Fruit fly (Drosophila melanogaster): Measurements from ENCODE around the gene CG13124.
A peak's percentile ranks its signal among the peaks of the same experiment; 100 is the strongest.

CG13124 gene

DNA sequence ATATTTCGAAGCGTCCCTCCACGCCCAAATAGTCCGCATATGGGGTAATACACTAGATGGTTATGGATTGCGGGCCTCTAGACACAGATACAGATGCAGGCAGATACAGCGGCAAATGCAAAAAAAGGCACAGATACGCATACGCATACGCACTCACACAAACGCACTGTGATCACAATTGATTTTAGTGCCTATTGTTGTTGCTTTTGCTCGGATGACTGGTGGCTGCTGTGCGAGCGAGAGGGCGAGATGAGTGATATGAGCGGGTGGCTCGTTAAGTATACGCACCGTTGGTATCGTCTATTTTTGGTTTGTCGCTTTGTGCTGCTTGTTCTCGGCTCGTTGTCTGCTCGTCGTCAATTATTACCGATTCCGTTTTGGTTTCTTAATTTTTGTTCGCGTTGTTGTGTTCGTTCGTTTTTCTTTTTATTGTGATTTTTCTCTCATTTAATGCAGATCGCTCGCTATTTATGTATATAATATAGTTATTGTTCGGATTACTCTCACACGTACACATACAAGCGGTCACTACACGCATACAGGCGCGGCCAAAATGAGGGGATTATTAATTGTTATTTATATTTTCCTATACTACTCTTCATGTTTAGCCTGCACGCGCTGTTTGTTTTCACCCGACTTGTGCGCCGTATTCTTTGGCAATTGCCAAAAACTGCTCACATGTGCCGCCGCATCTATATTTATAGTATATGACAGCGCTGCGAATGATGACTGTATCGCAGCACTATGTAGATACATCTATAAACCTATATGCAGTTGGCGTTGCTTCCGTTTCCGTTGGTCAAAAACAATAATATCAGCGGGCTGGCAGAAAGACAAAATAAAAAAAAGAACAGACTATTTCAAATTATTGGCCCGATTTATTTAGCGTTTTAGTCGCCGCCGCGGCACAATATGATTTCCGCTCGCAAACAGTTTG, 845 bp downstream of the CG13124 start:
- TF ChIP-seq Vsx2 (GFP tag; optimal IDR thresholded peaks at IDR 0.05; ENCODE audit: partially characterized antibody) (no peak), N (GFP tag; optimal IDR thresholded peaks at IDR 0.05) (peak; percentile 24), sv (GFP tag; optimal IDR thresholded peaks at IDR 0.05) (no peak), psq (GFP tag; optimal IDR thresholded peaks at IDR 0.05) (peak; percentile 61), usp (GFP tag; optimal IDR thresholded peaks at IDR 0.05) (no peak), OdsH (GFP tag; optimal IDR thresholded peaks at IDR 0.05) (no peak), Jra (GFP tag; optimal IDR thresholded peaks at IDR 0.05) (peak; percentile 23), jim (GFP tag; optimal IDR thresholded peaks at IDR 0.05) (no peak), Dfd (GFP tag; optimal IDR thresholded peaks at IDR 0.05) (no peak)

DNA sequence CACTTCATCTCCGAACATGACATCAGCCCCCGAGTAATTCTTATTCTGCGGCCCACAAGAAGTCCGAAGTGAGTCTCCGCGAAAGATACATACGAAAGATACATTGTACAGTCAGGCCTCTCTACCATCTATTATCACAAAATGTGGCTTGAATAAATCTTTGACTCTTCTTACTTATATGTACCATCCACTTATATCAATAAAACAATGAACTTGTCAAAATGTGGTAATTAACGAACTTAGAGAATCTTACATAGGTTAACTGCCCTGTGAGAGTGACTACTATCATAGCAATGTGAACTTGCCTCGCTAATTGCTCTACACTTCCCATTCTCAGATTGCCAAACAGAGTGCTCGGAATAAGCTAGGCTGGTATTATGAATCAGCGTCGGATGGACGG, 1.8 kb downstream of the CG13124 start:
- TF ChIP-seq Hr78 (GFP tag; optimal IDR thresholded peaks at IDR 0.05), result no peak
- TF ChIP-seq br (GFP tag; optimal IDR thresholded peaks at IDR 0.05), result no peak
- TF ChIP-seq Dif (GFP tag; optimal IDR thresholded peaks at IDR 0.05; ENCODE audit: partially characterized antibody), result no peak
- no peak for TF ChIP-seq woc (GFP tag; optimal IDR thresholded peaks at IDR 0.05)
- no peak for TF ChIP-seq ey (GFP tag; optimal IDR thresholded peaks at IDR 0.05)
- TF ChIP-seq dl (GFP tag; optimal IDR thresholded peaks at IDR 0.05; ENCODE audit: insufficient read depth in 1 of 2, partially characterized antibody in 2 of 2), result no peak
- no peak for TF ChIP-seq psq (GFP tag; optimal IDR thresholded peaks at IDR 0.05)
- no peak for TF ChIP-seq sage (GFP tag; optimal IDR thresholded peaks at IDR 0.05)
- TF ChIP-seq Myc (optimal IDR thresholded peaks at IDR 0.05), result no peak
- no peak for TF ChIP-seq CG32264 (GFP tag; optimal IDR thresholded peaks at IDR 0.05)
- TF ChIP-seq HLH106 (tag; optimal IDR thresholded peaks at IDR 0.05), result no peak
- no peak for TF ChIP-seq Sp1 (GFP tag; optimal IDR thresholded peaks at IDR 0.05)

- TF ChIP-seq sv (GFP tag; optimal IDR thresholded peaks at IDR 0.05) (no peak), CG9705 (GFP tag; optimal IDR thresholded peaks at IDR 0.05) (no peak)
Measured at dm6 chr2L:9903028-9903427, 5.4 kb downstream of the CG13124 start, which contains the start of gene Muc30E. TSS of gene Muc30E (minus strand) at chr2L:9903128.

dm6 chr2L:9897296-9897695, 11.1 kb downstream of the CG13124 start, which contains the start of gene RpS2:
TSS of gene RpS2 (minus strand) at chr2L:9897552.
- peak; percentile 79 for TF ChIP-seq Hnf4 (GFP tag; optimal IDR thresholded peaks at IDR 0.05)
- peak; percentile 25 for TF ChIP-seq CG9705 (GFP tag; optimal IDR thresholded peaks at IDR 0.05)
- TF ChIP-seq rgr (GFP tag; optimal IDR thresholded peaks at IDR 0.05), result peak; percentile 69
- peak; percentile 71 for TF ChIP-seq Hr83 (GFP tag; optimal IDR thresholded peaks at IDR 0.05; ENCODE audit: poor library complexity, severe bottlenecking)
- no peak for TF ChIP-seq HLH106 (tag; optimal IDR thresholded peaks at IDR 0.05)
- TF ChIP-seq br (GFP tag; optimal IDR thresholded peaks at IDR 0.05), result peak; percentile 51
- no peak for TF ChIP-seq Rel (GFP tag; optimal IDR thresholded peaks at IDR 0.05)
- peak; percentile 2 for TF ChIP-seq Rel (tag; optimal IDR thresholded peaks at IDR 0.05)
- TF ChIP-seq Sp1 (GFP tag; optimal IDR thresholded peaks at IDR 0.05), result peak; percentile 62
- TF ChIP-seq OdsH (GFP tag; optimal IDR thresholded peaks at IDR 0.05), result peak; percentile 41
- TF ChIP-seq ey (GFP tag; optimal IDR thresholded peaks at IDR 0.05), result peak; percentile 9
- TF ChIP-seq pan (optimal IDR thresholded peaks at IDR 0.05), result no peak
- TF ChIP-seq tai (GFP tag; optimal IDR thresholded peaks at IDR 0.05), result no peak
- no peak for TF ChIP-seq CG32264 (GFP tag; optimal IDR thresholded peaks at IDR 0.05)
- peak; percentile 47 for TF ChIP-seq Jra (GFP tag; optimal IDR thresholded peaks at IDR 0.05)
- TF ChIP-seq Dif (GFP tag; optimal IDR thresholded peaks at IDR 0.05; ENCODE audit: partially characterized antibody), result no peak
- peak; percentile 53 for TF ChIP-seq Myc (optimal IDR thresholded peaks at IDR 0.05)
- TF ChIP-seq Mio (GFP tag; optimal IDR thresholded peaks at IDR 0.05), result peak; percentile 8
- TF ChIP-seq Hr78 (GFP tag; optimal IDR thresholded peaks at IDR 0.05), result no peak
- TF ChIP-seq fru (GFP tag; optimal IDR thresholded peaks at IDR 0.05), result peak; percentile 32
- TF ChIP-seq dmrt93B (GFP tag; optimal IDR thresholded peaks at IDR 0.05), result no peak
- peak; percentile 48 for TF ChIP-seq h (GFP tag; optimal IDR thresholded peaks at IDR 0.05)
- TF ChIP-seq jim (GFP tag; optimal IDR thresholded peaks at IDR 0.05), result no peak
- no peak for TF ChIP-seq Dfd (GFP tag; optimal IDR thresholded peaks at IDR 0.05)
- TF ChIP-seq foxo (GFP tag; optimal IDR thresholded peaks at IDR 0.05), result peak in 1 of 2 experiments; percentile 40
- TF ChIP-seq usp (GFP tag; optimal IDR thresholded peaks at IDR 0.05), result no peak
- peak; percentile 83 for TF ChIP-seq brk (GFP tag; optimal IDR thresholded peaks at IDR 0.05)
- TF ChIP-seq N (GFP tag; optimal IDR thresholded peaks at IDR 0.05), result no peak
- TF ChIP-seq GATAd (GFP tag; optimal IDR thresholded peaks at IDR 0.05), result no peak
- TF ChIP-seq sv (GFP tag; optimal IDR thresholded peaks at IDR 0.05), result peak; percentile 19
- TF ChIP-seq dsf (GFP tag; optimal IDR thresholded peaks at IDR 0.05; ENCODE audit: borderline replicate concordance), result peak; percentile 47
- no peak for TF ChIP-seq Abd-B (GFP tag; optimal IDR thresholded peaks at IDR 0.05)
- TF ChIP-seq sage (GFP tag; optimal IDR thresholded peaks at IDR 0.05), result no peak
- TF ChIP-seq dl (GFP tag; optimal IDR thresholded peaks at IDR 0.05; ENCODE audit: insufficient read depth in 1 of 2, partially characterized antibody in 2 of 2), result no peak
- no peak for TF ChIP-seq Vsx2 (GFP tag; optimal IDR thresholded peaks at IDR 0.05; ENCODE audit: partially characterized antibody)
- no peak for TF ChIP-seq woc (GFP tag; optimal IDR thresholded peaks at IDR 0.05)
